Fruit fly (Drosophila melanogaster) whole organism, embryonic: Measurements from ENCODE around the gene CG4594.
A peak's percentile ranks its signal among the peaks of the same experiment; 100 is the strongest.

Experiments used
- Asciz ChIP-seq: fragments of 200-800 bp; sonication (Bioruptor generic); optimal IDR thresholded peaks from 2 replicates; lab custom pipeline; 2017; ENCODE audit warnings: missing biosample characterization, mild to moderate bottlenecking, missing genetic modification characterization, missing genetic modification reagents
- Awh ChIP-seq: fragments of 200-800 bp; sonication (Bioruptor generic); IDR thresholded peaks from 2 replicates; pipeline ENCODE4, ENCODE4 v1.3.6; 2022; ENCODE audit warnings: missing biosample characterization, missing genetic modification characterization
- BEAF-32 ChIP-seq: fragments of 200-800 bp; sonication (Bioruptor generic); optimal IDR thresholded peaks from 3 replicates; lab custom pipeline; 2017; ENCODE audit warnings: missing biosample characterization, missing genetic modification characterization, mild to moderate bottlenecking, moderate library complexity, missing genetic modification reagents
- Blimp-1 ChIP-seq: fragments of 200-800 bp; sonication (Bioruptor generic); optimal IDR thresholded peaks from 3 replicates; lab custom pipeline; 2018; ENCODE audit warnings: missing biosample characterization, missing genetic modification characterization, mild to moderate bottlenecking, moderate library complexity, missing genetic modification reagents
- CG10366 ChIP-seq: fragments of 200-800 bp; sonication (Bioruptor generic); IDR thresholded peaks from 2 replicates; pipeline ENCODE4 v1.3.6; 2022; ENCODE audit warnings: missing biosample characterization, missing genetic modification characterization
- CG10462 ChIP-seq: fragments of 200-800 bp; sonication (Bioruptor generic); optimal IDR thresholded peaks from 2 replicates; lab custom pipeline; 2016; ENCODE audit warnings: missing biosample characterization, missing genetic modification characterization
- CG12155 ChIP-seq: fragments of 200-800 bp; sonication (Bioruptor generic); optimal IDR thresholded peaks from 3 replicates; lab custom pipeline; 2016; ENCODE audit warnings: missing biosample characterization, missing genetic modification characterization
- CG12744 ChIP-seq: fragments of 200-800 bp; sonication (Bioruptor generic); optimal IDR thresholded peaks from 2 replicates; lab custom pipeline; 2016; ENCODE audit warnings: missing biosample characterization, missing genetic modification characterization
- CG17612 ChIP-seq: fragments of 200-800 bp; sonication (Bioruptor generic); IDR thresholded peaks from 2 replicates; pipeline ENCODE4 v1.3.6; 2022; ENCODE audit warnings: missing biosample characterization, missing genetic modification characterization
- CG18619 ChIP-seq: fragments of 200-800 bp; sonication (Bioruptor generic); optimal IDR thresholded peaks from 3 replicates; lab custom pipeline; 2017; ENCODE audit warnings: missing biosample characterization, mild to moderate bottlenecking, missing genetic modification characterization
- CG30403 ChIP-seq: fragments of 200-800 bp; sonication (Bioruptor generic); optimal IDR thresholded peaks from 3 replicates; lab custom pipeline; 2016; ENCODE audit warnings: missing biosample characterization, missing genetic modification characterization
- CG31441 ChIP-seq: fragments of 200-800 bp; sonication (Bioruptor generic); IDR thresholded peaks from 2 replicates; pipeline ENCODE4 v1.3.6; 2022; ENCODE audit warnings: missing biosample characterization, missing genetic modification characterization
- CG3281 ChIP-seq: fragments of 200-800 bp; sonication (Bioruptor generic); optimal IDR thresholded peaks from 3 replicates; lab custom pipeline; 2017; ENCODE audit warnings: missing biosample characterization, mild to moderate bottlenecking, missing genetic modification characterization
- CG3847 ChIP-seq: fragments of 200-800 bp; sonication (Bioruptor generic); IDR thresholded peaks from 2 replicates; pipeline ENCODE4 v1.3.6; 2022; ENCODE audit warnings: missing biosample characterization, missing genetic modification characterization
- CG4282 ChIP-seq: fragments of 200-800 bp; sonication (Bioruptor generic); optimal IDR thresholded peaks from 2 replicates; lab custom pipeline; 2016; ENCODE audit warnings: missing biosample characterization, missing genetic modification characterization
- CG6254 ChIP-seq: fragments of 200-800 bp; sonication (Bioruptor generic); optimal IDR thresholded peaks from 3 replicates; lab custom pipeline; 2017; ENCODE audit warnings: mild to moderate bottlenecking, missing biosample characterization, missing genetic modification reagents, missing genetic modification characterization
- CG6854 ChIP-seq: fragments of 200-800 bp; sonication (Bioruptor generic); optimal IDR thresholded peaks from 3 replicates; lab custom pipeline; 2017; ENCODE audit warnings: missing biosample characterization, mild to moderate bottlenecking, missing genetic modification characterization
- CG7963 ChIP-seq: fragments of 200-800 bp; sonication (Bioruptor generic); IDR thresholded peaks from 3 replicates; pipeline ENCODE4 v1.3.6; 2022; ENCODE audit warnings: missing biosample characterization, missing genetic modification characterization; ENCODE audit not compliant: partially characterized antibody
- CG7987 ChIP-seq: fragments of 200-800 bp; sonication (Bioruptor generic); optimal IDR thresholded peaks from 2 replicates; lab custom pipeline; 2018; ENCODE audit warnings: missing biosample characterization, mild to moderate bottlenecking, missing genetic modification characterization, moderate library complexity
- CG9797 ChIP-seq: fragments of 200-800 bp; sonication (Bioruptor generic); optimal IDR thresholded peaks from 3 replicates; lab custom pipeline; 2018; ENCODE audit warnings: missing biosample characterization, mild to moderate bottlenecking, missing genetic modification characterization
- CG9817 ChIP-seq: fragments of 200-800 bp; sonication (Bioruptor generic); optimal IDR thresholded peaks from 2 replicates; lab custom pipeline; 2018; ENCODE audit warnings: missing biosample characterization, mild to moderate bottlenecking, missing genetic modification characterization, moderate library complexity
- CG9932 ChIP-seq: fragments of 200-800 bp; sonication (Bioruptor generic); IDR thresholded peaks from 2 replicates; pipeline ENCODE4 v1.3.6; 2022; ENCODE audit warnings: missing biosample characterization, missing genetic modification characterization
- Dad ChIP-seq: fragments of 200-800 bp; sonication (Bioruptor generic); optimal IDR thresholded peaks from 3 replicates; lab custom pipeline; 2016; ENCODE audit warnings: missing biosample characterization, missing genetic modification characterization
- Dbx ChIP-seq: fragments of 200-800 bp; sonication (Bioruptor generic); IDR thresholded peaks from 3 replicates; pipeline ENCODE4 v1.3.6; 2022; ENCODE audit warnings: missing biosample characterization, missing genetic modification characterization
- Doc2 ChIP-seq: fragments of 200-800 bp; sonication (Bioruptor generic); IDR thresholded peaks from 2 replicates; pipeline ENCODE4 v1.3.6; 2022; ENCODE audit warnings: missing biosample characterization, missing genetic modification characterization
- H2.0 ChIP-seq: fragments of 200-800 bp; sonication (Bioruptor generic); IDR thresholded peaks from 2 replicates; pipeline ENCODE4 v1.3.6; 2022; ENCODE audit warnings: missing biosample characterization, missing genetic modification characterization
- Hr39 ChIP-seq: fragments of >200 bp; optimal IDR thresholded peaks from 2 replicates; lab custom pipeline; 2017
- Med ChIP-seq: fragments of 200-800 bp; sonication (Bioruptor generic); peaks from one replicate; lab custom pipeline; 2016; ENCODE audit warnings: missing biosample characterization, missing genetic modification characterization, mild to moderate bottlenecking, inconsistent platforms, moderate library complexity
- Neu2 ChIP-seq: fragments of 200-800 bp; sonication (Bioruptor generic); optimal IDR thresholded peaks from 3 replicates; lab custom pipeline; 2016; ENCODE audit warnings: missing biosample characterization, missing genetic modification characterization, borderline replicate concordance
- Nf-YA ChIP-seq: fragments of 200-800 bp; sonication (Bioruptor generic); IDR thresholded peaks from 2 replicates; pipeline ENCODE4 v1.3.6; 2022; ENCODE audit warnings: missing biosample characterization, missing genetic modification characterization
- Rfx ChIP-seq: fragments of 200-800 bp; sonication (Bioruptor generic); IDR thresholded peaks from 2 replicates; pipeline ENCODE4 v1.3.6; 2022; ENCODE audit warnings: missing biosample characterization, missing genetic modification characterization
- Sry-β ChIP-seq: fragments of 200-800 bp; sonication (Bioruptor generic); optimal IDR thresholded peaks from 2 replicates; lab custom pipeline; 2018; ENCODE audit warnings: missing biosample characterization, mild to moderate bottlenecking, missing genetic modification characterization, moderate library complexity
- Trl ChIP-seq, 3 experiments: fragments of >200 bp in 2 of 3; fragments of 200-800 bp in 1 of 3; sonication (Bioruptor generic) in 1 of 3; optimal IDR thresholded peaks; 2 replicates in 1 of 3; 3 replicates in 2 of 3; lab custom pipeline; 2016 to 2017; ENCODE audit warnings: missing biosample characterization in 1 of 3, missing genetic modification characterization in 1 of 3
- Vsx1 ChIP-seq: fragments of 200-800 bp; sonication (Bioruptor generic); optimal IDR thresholded peaks from 2 replicates; lab custom pipeline; 2017; ENCODE audit warnings: missing biosample characterization, mild to moderate bottlenecking, missing genetic modification characterization, missing genetic modification reagents
- Xrp1 ChIP-seq: fragments of 200-800 bp; sonication (Bioruptor generic); IDR thresholded peaks from 2 replicates; pipeline ENCODE4 v1.3.6; 2022; ENCODE audit warnings: missing biosample characterization, missing genetic modification characterization
- ap ChIP-seq: fragments of 200-800 bp; sonication (Bioruptor generic); IDR thresholded peaks from 2 replicates; pipeline ENCODE4 v1.3.6; 2022; ENCODE audit warnings: missing biosample characterization, missing genetic modification characterization
- az2 ChIP-seq: fragments of 200-800 bp; sonication (Bioruptor generic); optimal IDR thresholded peaks from 3 replicates; lab custom pipeline; 2016; ENCODE audit warnings: missing biosample characterization, missing genetic modification characterization
- bbx ChIP-seq: fragments of 200-800 bp; sonication (Bioruptor generic); IDR thresholded peaks from 2 replicates; pipeline ENCODE4 v1.3.6; 2022; ENCODE audit warnings: missing biosample characterization, missing genetic modification characterization; ENCODE audit not compliant: partially characterized antibody
- btn ChIP-seq: fragments of 200-800 bp; sonication (Bioruptor generic); optimal IDR thresholded peaks from 2 replicates; lab custom pipeline; 2016; ENCODE audit warnings: missing biosample characterization, missing genetic modification characterization
- ci ChIP-seq: fragments of 200-800 bp; sonication (Bioruptor generic); IDR thresholded peaks from 3 replicates; pipeline ENCODE4 v1.3.6; 2022; ENCODE audit warnings: missing biosample characterization, missing genetic modification characterization
- dati ChIP-seq: fragments of 200-800 bp; sonication (Bioruptor generic); IDR thresholded peaks from 2 replicates; pipeline ENCODE4 v1.3.6; 2022; ENCODE audit warnings: missing biosample characterization, missing genetic modification characterization
- dmrt11E ChIP-seq: fragments of 200-800 bp; sonication (Bioruptor generic); optimal IDR thresholded peaks from 3 replicates; lab custom pipeline; 2018; ENCODE audit warnings: missing biosample characterization, mild to moderate bottlenecking, missing genetic modification characterization, moderate library complexity
- gt ChIP-seq: fragments of 200-800 bp; sonication (Bioruptor generic); IDR thresholded peaks from 2 replicates; pipeline ENCODE4 v1.3.6; 2022; ENCODE audit warnings: missing biosample characterization, missing genetic modification characterization
- h ChIP-seq: fragments of >200 bp; optimal IDR thresholded peaks from 2 replicates; lab custom pipeline; 2017
- ham ChIP-seq: fragments of 200-800 bp; sonication (Bioruptor generic); IDR thresholded peaks from 2 replicates; pipeline ENCODE4 v1.3.6; 2022; ENCODE audit warnings: missing biosample characterization, missing genetic modification characterization
- jigr1 ChIP-seq: fragments of 200-800 bp; sonication (Bioruptor generic); IDR thresholded peaks from 3 replicates; pipeline ENCODE4 v1.3.6; 2022; ENCODE audit warnings: missing biosample characterization, missing genetic modification characterization
- pfk ChIP-seq: fragments of 200-800 bp; sonication (Bioruptor generic); optimal IDR thresholded peaks from 2 replicates; lab custom pipeline; 2018; ENCODE audit warnings: missing biosample characterization, mild to moderate bottlenecking, missing genetic modification characterization, moderate library complexity
- pita ChIP-seq: fragments of 200-800 bp; sonication (Bioruptor generic); optimal IDR thresholded peaks from 2 replicates; lab custom pipeline; 2017; ENCODE audit warnings: missing biosample characterization, mild to moderate bottlenecking, missing genetic modification characterization
- sug ChIP-seq: fragments of 200-800 bp; optimal IDR thresholded peaks from 2 replicates; lab custom pipeline; 2019; ENCODE audit warnings: missing biosample characterization, mild to moderate bottlenecking, missing genetic modification characterization, moderate library complexity
- zen2 ChIP-seq: fragments of 200-800 bp; sonication (Bioruptor generic); IDR thresholded peaks from 3 replicates; pipeline ENCODE4 v1.3.6; 2022; ENCODE audit warnings: missing biosample characterization, missing genetic modification characterization; ENCODE audit not compliant: partially characterized antibody

Gene CG4594

DNA sequence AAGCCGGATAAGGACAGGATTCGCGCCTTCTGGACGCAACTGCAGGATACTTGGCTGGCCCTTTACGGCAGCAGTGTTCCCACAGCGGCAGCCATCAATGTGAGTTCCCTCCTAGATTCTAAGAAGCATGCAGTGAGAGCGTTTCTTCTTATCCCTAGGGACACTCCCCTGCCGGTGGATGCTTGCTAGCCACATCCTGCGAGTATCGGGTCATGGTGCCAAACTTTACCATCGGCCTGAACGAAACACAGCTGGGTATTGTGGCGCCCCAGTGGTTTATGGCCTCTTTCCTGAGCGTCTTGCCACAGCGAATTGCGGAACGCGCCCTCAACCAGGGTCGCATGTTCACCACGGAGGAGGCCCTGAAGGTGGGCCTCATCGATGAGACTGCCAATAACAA is 742 bp upstream of the CG4594 start (continued):
- TF ChIP-seq Awh (GFP tag; lab: Robert Waterston, UW): no peak
- no peak for TF ChIP-seq Doc2
- TF ChIP-seq bbx (GFP tag; lab: Robert Waterston, UW): 0 out of 2 replicates have a peak, but pooled peaks have one; percentile 26
- TF ChIP-seq btn (GFP tag; lab: Kevin White, UChicago): no peak
- no peak for TF ChIP-seq Sry-β (GFP tag; lab: Kevin White, UChicago)
- 0 out of 3 replicates have a peak, but pooled peaks have one; percentile 37 for TF ChIP-seq jigr1 (GFP tag; lab: Robert Waterston, UW)
- no peak for TF ChIP-seq CG4282 (GFP tag; lab: Kevin White, UChicago)
- TF ChIP-seq Trl (optimal IDR thresholded peaks at IDR 0.05; lab: Kevin White, UChicago): no peak
- TF ChIP-seq Trl (GFP tag; optimal IDR thresholded peaks at IDR 0.05; lab: Kevin White, UChicago): no peak
- TF ChIP-seq CG3281 (GFP tag; lab: Kevin White, UChicago): no peak

DNA sequence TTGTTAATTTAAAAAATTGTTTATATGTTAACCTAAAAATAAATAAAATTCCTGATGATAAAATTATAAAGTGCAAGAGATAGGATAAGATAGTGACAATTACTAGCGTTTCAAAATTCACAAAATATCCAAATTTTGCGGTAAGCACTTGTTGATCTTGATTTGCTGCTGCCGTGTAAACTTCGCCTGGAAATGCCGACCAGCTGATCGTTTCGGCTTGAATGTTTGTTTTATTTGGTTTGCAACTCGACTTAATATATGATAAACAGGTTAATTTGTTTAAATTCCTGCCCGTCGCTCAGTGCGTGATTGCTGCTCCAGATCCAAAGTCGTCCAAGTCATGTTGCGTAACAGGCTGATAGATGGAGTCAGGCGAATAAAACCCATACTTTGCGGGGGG is 1.4 kb downstream of the CG4594 start, which contains the start of gene CG4592:
CG4592 (plus strand) TSS at position 233 of the 400 bp plus-strand sequence.
- TF ChIP-seq ci (GFP tag; lab: Robert Waterston, UW) (peak; percentile 90), Neu2 (GFP tag; lab: Kevin White, UChicago) (no peak), ham (GFP tag; lab: Robert Waterston, UW) (peak; percentile 32; the same call in 1 of the 2 replicates), CG30403 (GFP tag; lab: Kevin White, UChicago) (peak; percentile 71), az2 (GFP tag; lab: Kevin White, UChicago) (peak; percentile 30), Vsx1 (GFP tag; lab: Kevin White, UChicago) (no peak), zen2 (GFP tag; lab: Robert Waterston, UW) (no peak), CG18619 (peak; percentile 10), CG3847 (GFP tag; lab: Robert Waterston, UW) (peak; percentile 40; the same call in 1 of the 2 replicates), Dbx (peak; percentile 66; the same call in 2 of the 3 replicates), Blimp-1 (peak; percentile 51), Nf-YA (GFP tag; lab: Robert Waterston, UW) (no peak), CG10462 (GFP tag; lab: Kevin White, UChicago) (no peak), dati (GFP tag; lab: Robert Waterston, UW) (0 out of 2 replicates have a peak, but pooled peaks have one; percentile 35), CG10366 (GFP tag; lab: Robert Waterston, UW) (peak; percentile 72), Hr39 (lab: Kevin White, UChicago) (no peak), Asciz (peak; percentile 53), Xrp1 (GFP tag; lab: Robert Waterston, UW) (peak; percentile 69), Dad (peak; percentile 14), pfk (GFP tag; lab: Kevin White, UChicago) (peak; percentile 2), CG31441 (GFP tag; lab: Robert Waterston, UW) (no peak), Rfx (peak; percentile 83), CG9817 (peak; percentile 40), CG9797 (GFP tag; lab: Kevin White, UChicago) (no peak), Med (GFP tag; lab: Kevin White, UChicago) (peak; percentile 93), sug (tag; lab: Kevin White, UChicago) (peak; percentile 94), CG6854 (GFP tag; lab: Kevin White, UChicago) (peak; percentile 46), CG12744 (GFP tag; lab: Kevin White, UChicago) (peak; percentile 22), ap (0 out of 2 replicates have a peak, but pooled peaks have one; percentile 21), CG6254 (GFP tag; lab: Kevin White, UChicago) (peak; percentile 5), pita (peak; percentile 14), H2.0 (GFP tag; lab: Robert Waterston, UW) (peak; percentile 66), CG7987 (GFP tag; lab: Kevin White, UChicago) (peak; percentile 78), CG9932 (peak; percentile 57), BEAF-32 (no peak), dmrt11E (tag; lab: Kevin White, UChicago) (peak; percentile 48), h (lab: Kevin White, UChicago) (no peak), CG17612 (GFP tag; lab: Robert Waterston, UW) (no peak), CG12155 (GFP tag; lab: Kevin White, UChicago) (peak; percentile 53), CG7963 (GFP tag; lab: Robert Waterston, UW) (no peak), gt (GFP tag; lab: Robert Waterston, UW) (no peak)
